Worm (Caenorhabditis elegans) whole organism, early embryonic: ENCODE measurements around the gene eyg-1.

Experiments
- B0310.2 ChIP-seq: sonication (generic microtip); optimal IDR thresholded peaks from 2 replicates; lab custom pipeline; 2016; ENCODE audit warnings: mild to moderate bottlenecking, missing genetic modification characterization, missing compliant biosample characterization
- F13C5.2 ChIP-seq: sonication (generic microtip); optimal IDR thresholded peaks from 2 replicates; lab custom pipeline; 2017; ENCODE audit warnings: mild to moderate bottlenecking, missing genetic modification characterization, inconsistent platforms, missing compliant biosample characterization
- aly-1 ChIP-seq: sonication (generic microtip); optimal IDR thresholded peaks from 2 replicates; lab custom pipeline; 2016; ENCODE audit warnings: missing genetic modification characterization, missing compliant biosample characterization
- ama-1 ChIP-seq: fragments of 150-350 bp; optimal IDR thresholded peaks from 2 replicates; lab custom pipeline; 2014
- ceh-13 ChIP-seq: fragments of 200-800 bp; sonication (Bioruptor generic); optimal IDR thresholded peaks from 2 replicates; lab custom pipeline; 2018; ENCODE audit warnings: mild to moderate bottlenecking, missing genetic modification characterization, missing compliant biosample characterization
- ceh-36 ChIP-seq: sonication (generic microtip); optimal IDR thresholded peaks from 2 replicates; lab custom pipeline; 2016; ENCODE audit warnings: missing genetic modification characterization, inconsistent platforms, missing compliant biosample characterization
- ets-7 ChIP-seq: sonication (generic microtip); optimal IDR thresholded peaks from 2 replicates; lab custom pipeline; 2016; ENCODE audit warnings: missing genotype, missing genetic modification characterization, missing compliant biosample characterization
- flt-1 ChIP-seq: fragments of 200-800 bp; sonication (Bioruptor generic); IDR thresholded peaks from 2 replicates; pipeline ENCODE4 v1.3.6; 2022; ENCODE audit warnings: missing genetic modification characterization, missing compliant biosample characterization
- hmbx-1 ChIP-seq: sonication (generic microtip); optimal IDR thresholded peaks from 2 replicates; lab custom pipeline; 2016; ENCODE audit warnings: mild to moderate bottlenecking, missing genetic modification characterization, missing compliant biosample characterization
- hmg-4 ChIP-seq: fragments of 200-800 bp; sonication (Bioruptor generic); optimal IDR thresholded peaks from 2 replicates; lab custom pipeline; 2018; ENCODE audit warnings: mild to moderate bottlenecking, missing genetic modification characterization, missing compliant biosample characterization
- hnd-1 ChIP-seq: sonication (generic microtip); optimal IDR thresholded peaks from 2 replicates; lab custom pipeline; 2016; ENCODE audit warnings: missing genetic modification characterization, missing compliant biosample characterization
- pes-1 ChIP-seq: fragments of 200-800 bp; sonication (Bioruptor generic); IDR thresholded peaks from 2 replicates; pipeline ENCODE4 v1.3.6; 2022; ENCODE audit warnings: missing genetic modification reagents, missing genetic modification characterization, missing compliant biosample characterization
- scrt-1 ChIP-seq: fragments of 200-800 bp; sonication (Bioruptor generic); IDR thresholded peaks from 2 replicates; pipeline ENCODE4 v1.3.6; 2022; ENCODE audit warnings: missing genetic modification characterization, missing compliant biosample characterization
- sea-1 ChIP-seq: fragments of 200-800 bp; sonication (Bioruptor generic); conservative IDR thresholded peaks from 2 replicates; pipeline ENCODE4 v1.3.6; 2022; ENCODE audit warnings: missing genetic modification characterization, missing compliant biosample characterization
- tbx-11 ChIP-seq: fragments of 200-800 bp; sonication (Bioruptor generic); IDR thresholded peaks from 2 replicates; pipeline ENCODE4 v1.3.6; 2022; ENCODE audit warnings: missing genetic modification characterization, missing compliant biosample characterization
- tbx-37 ChIP-seq: fragments of 200-800 bp; sonication (Bioruptor generic); conservative IDR thresholded peaks from 2 replicates; pipeline ENCODE4 v1.3.6; 2022; ENCODE audit warnings: missing genetic modification reagents, missing genetic modification characterization, missing compliant biosample characterization
- tra-4 ChIP-seq: sonication (generic microtip); optimal IDR thresholded peaks from 2 replicates; lab custom pipeline; 2017; ENCODE audit warnings: missing genetic modification characterization, missing compliant biosample characterization

eyg-1 gene

DNA sequence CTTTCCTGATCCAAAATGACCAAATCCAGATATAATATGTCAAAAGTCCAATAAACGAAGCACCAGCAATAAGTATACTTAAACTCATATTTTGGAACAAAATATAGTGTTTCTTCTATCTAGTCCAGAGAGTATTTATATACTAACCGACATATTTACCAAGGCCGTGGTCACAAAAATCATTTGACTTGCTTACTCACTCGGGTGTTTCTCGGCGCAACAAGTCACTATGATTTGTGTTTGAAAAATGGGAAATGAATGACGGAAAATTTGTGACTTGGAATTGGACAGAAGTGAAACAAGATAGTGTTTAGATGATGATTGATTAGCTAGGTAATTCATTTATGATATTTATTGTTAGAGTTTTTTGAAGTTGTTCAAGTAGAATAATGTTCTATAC is 27.5 kb downstream of the eyg-1 start, which contains the start of gene cyp-13A5:
cyp-13A5 (minus strand) TSS at position 112 of the 400 bp plus-strand sequence.
- TF ChIP-seq ceh-36 (tag; lab: Kevin White, UChicago): no peak

DNA sequence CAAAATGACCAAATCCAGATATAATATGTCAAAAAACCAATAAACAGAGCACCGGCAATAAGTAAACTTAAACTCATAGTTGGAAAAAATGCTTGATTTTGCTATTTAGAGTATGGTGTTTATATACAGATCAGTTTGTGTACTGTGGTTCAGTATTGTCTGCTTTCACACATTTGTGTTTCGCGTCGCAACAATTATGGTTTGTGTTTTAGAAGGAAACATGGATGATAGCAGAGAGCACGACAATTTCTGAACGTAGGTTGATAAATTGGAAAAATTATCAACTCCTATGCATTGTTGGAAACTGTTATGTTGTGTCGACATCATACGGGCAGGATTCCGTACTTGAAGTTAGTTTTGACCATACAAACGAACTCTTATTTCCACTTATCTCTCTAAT is 30.1 kb downstream of the eyg-1 start, which contains the start of gene cyp-13A4:
cyp-13A4 (minus strand) TSS at position 77 of the 400 bp plus-strand sequence.
- no peak for TF ChIP-seq B0310.2
- TF ChIP-seq hnd-1 (tag; lab: Kevin White, UChicago): no peak
- TF ChIP-seq ceh-36 (tag; lab: Kevin White, UChicago): no peak
- TF ChIP-seq F13C5.2: no peak
- TF ChIP-seq hmbx-1 (tag; lab: Kevin White, UChicago): no peak
- no peak for TF ChIP-seq tbx-37 (GFP tag; lab: Robert Waterston, UW)
- TF ChIP-seq hmg-4: no peak
- no peak for TF ChIP-seq flt-1
- no peak for TF ChIP-seq ama-1 (lab: Kevin White, UChicago)
- no peak for TF ChIP-seq aly-1 (tag; lab: Kevin White, UChicago)
- no peak for TF ChIP-seq tbx-11 (GFP tag; lab: Robert Waterston, UW)

DNA sequence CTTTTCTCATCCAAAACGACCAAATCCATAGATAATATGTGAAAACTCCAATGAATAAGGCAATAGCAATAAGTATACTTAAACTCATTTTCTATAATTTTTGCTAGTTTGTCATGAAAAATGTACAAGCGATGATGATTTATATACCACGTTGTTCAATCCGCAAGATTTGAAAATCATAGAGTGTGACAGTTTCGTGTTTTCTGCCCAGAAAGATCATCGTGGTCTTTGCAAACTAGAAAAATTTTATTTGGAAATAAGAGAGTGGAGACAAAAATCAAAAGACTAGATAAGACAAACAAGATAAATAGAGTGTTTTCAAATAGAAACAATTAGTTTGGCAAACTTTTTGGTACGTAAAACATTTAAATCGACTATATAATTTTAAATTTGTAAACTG is 34.6 kb downstream of the eyg-1 start, which contains the start of gene cyp-13A3:
cyp-13A3 (minus strand) TSS at position 101 of the 400 bp plus-strand sequence.
- TF ChIP-seq sea-1 (no peak), hnd-1 (tag; lab: Kevin White, UChicago) (no peak), tbx-11 (GFP tag; lab: Robert Waterston, UW) (no peak), scrt-1 (no peak), hmg-4 (no peak), F13C5.2 (no peak), ceh-13 (GFP tag; lab: Kevin White, UChicago) (no peak), ama-1 (lab: Kevin White, UChicago) (no peak), tbx-37 (GFP tag; lab: Robert Waterston, UW) (no peak), B0310.2 (no peak), ets-7 (tag; lab: Kevin White, UChicago) (no peak), aly-1 (tag; lab: Kevin White, UChicago) (no peak), hmbx-1 (tag; lab: Kevin White, UChicago) (no peak), flt-1 (no peak)

- TF ChIP-seq ama-1 (lab: Kevin White, UChicago) (no peak), ceh-36 (tag; lab: Kevin White, UChicago) (no peak), hmg-4 (no peak), tbx-37 (GFP tag; lab: Robert Waterston, UW) (no peak), tbx-11 (GFP tag; lab: Robert Waterston, UW) (no peak), pes-1 (GFP tag; lab: Robert Waterston, UW) (no peak), B0310.2 (no peak), aly-1 (tag; lab: Kevin White, UChicago) (no peak)
Observed at ce11 chrII:9791185-9791584, 36.6 kb downstream of the eyg-1 start.

ce11 chrII:9787395-9788152 is 40.2 kb downstream of the eyg-1 start, which contains the start of gene cyp-13A2:
cyp-13A2 (minus strand) TSS chrII:9787629.
- TF ChIP-seq ets-7 (tag; lab: Kevin White, UChicago): no peak
- TF ChIP-seq pes-1 (GFP tag; lab: Robert Waterston, UW): no peak

DNA sequence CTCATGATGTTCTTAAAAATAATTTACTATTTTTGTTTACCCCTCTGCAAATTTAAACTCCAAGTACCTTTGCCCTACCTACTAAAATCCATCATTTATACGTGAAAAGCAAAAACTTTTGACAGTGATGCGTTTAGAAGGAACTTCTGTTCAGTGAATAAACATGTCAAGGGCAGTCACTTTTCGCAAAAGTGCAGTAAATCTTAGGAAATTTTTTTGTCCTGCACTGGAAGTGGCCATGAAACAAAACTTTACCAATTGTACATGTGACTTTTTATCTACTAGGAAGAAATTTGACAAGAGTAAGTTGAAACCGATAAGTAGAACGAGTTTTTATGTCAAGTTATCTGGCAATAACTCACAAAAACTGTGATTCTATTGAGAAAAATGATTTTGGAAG is 41.5 kb downstream of the eyg-1 start:
- TF ChIP-seq aly-1 (tag; lab: Kevin White, UChicago) (no peak), tbx-37 (GFP tag; lab: Robert Waterston, UW) (no peak), ceh-13 (GFP tag; lab: Kevin White, UChicago) (no peak), B0310.2 (no peak), scrt-1 (no peak), tra-4 (tag; lab: Kevin White, UChicago) (no peak), flt-1 (no peak)

DNA sequence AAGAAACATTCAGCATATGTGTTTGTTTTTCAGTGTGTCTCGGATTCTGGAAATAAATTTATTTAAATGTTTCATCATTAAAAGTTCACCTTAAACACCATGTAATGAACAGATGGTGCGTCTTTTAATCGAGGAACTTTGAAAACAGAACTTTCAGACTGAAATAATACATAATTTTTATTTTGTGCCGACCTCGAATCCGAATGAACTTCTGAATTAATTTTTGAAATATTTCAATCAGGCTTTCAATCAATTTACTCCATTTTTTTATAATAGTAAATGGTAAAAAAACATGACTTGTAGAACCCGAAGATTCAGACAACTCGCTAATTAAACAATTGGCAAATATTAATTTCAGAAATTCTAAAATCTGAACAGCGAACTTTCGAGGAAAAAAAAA is 45.4 kb downstream of the eyg-1 start, which contains the start of gene T10B9.14:
T10B9.14 (minus strand) TSS at position 101 of the 400 bp plus-strand sequence.
- TF ChIP-seq ceh-36 (tag; lab: Kevin White, UChicago) (no peak), flt-1 (no peak), scrt-1 (no peak), tbx-37 (GFP tag; lab: Robert Waterston, UW) (no peak), ets-7 (tag; lab: Kevin White, UChicago) (no peak), pes-1 (GFP tag; lab: Robert Waterston, UW) (no peak), tbx-11 (GFP tag; lab: Robert Waterston, UW) (no peak), aly-1 (tag; lab: Kevin White, UChicago) (no peak), hnd-1 (tag; lab: Kevin White, UChicago) (no peak), hmg-4 (no peak), ceh-13 (GFP tag; lab: Kevin White, UChicago) (no peak), hmbx-1 (tag; lab: Kevin White, UChicago) (no peak), tra-4 (tag; lab: Kevin White, UChicago) (no peak), sea-1 (no peak), B0310.2 (no peak), ama-1 (lab: Kevin White, UChicago) (no peak)

DNA sequence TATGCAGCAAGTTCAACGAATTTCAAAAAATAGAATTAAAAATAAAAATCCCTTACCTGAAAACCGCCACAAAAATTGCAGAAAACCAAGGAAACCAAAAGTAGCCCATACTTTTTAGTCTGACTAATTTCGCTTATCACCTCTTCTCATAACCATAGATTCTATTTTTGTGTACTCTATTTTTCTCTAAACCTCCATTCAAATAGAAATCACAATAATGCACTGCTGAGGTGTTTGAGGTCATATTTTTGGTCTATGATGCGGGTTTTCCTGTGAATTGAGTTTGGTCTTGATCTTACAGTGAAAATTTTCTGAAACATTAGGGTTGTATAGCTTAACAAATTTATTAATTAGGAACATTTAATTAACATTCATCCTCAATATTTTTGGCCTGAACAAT is 45.9 kb downstream of the eyg-1 start, which contains the start of gene cyp-13A1:
cyp-13A1 (minus strand) TSS at position 156 of the 400 bp plus-strand sequence.
- no peak for TF ChIP-seq F13C5.2
- TF ChIP-seq hmbx-1 (tag; lab: Kevin White, UChicago): no peak
- no peak for TF ChIP-seq ceh-36 (tag; lab: Kevin White, UChicago)
- TF ChIP-seq hnd-1 (tag; lab: Kevin White, UChicago): no peak
- no peak for TF ChIP-seq scrt-1
- no peak for TF ChIP-seq pes-1 (GFP tag; lab: Robert Waterston, UW)
- no peak for TF ChIP-seq tbx-11 (GFP tag; lab: Robert Waterston, UW)
- no peak for TF ChIP-seq ceh-13 (GFP tag; lab: Kevin White, UChicago)
- no peak for TF ChIP-seq aly-1 (tag; lab: Kevin White, UChicago)
- TF ChIP-seq ama-1 (lab: Kevin White, UChicago): no peak
- TF ChIP-seq tbx-37 (GFP tag; lab: Robert Waterston, UW): no peak
- TF ChIP-seq tra-4 (tag; lab: Kevin White, UChicago): no peak
- TF ChIP-seq flt-1: no peak
- no peak for TF ChIP-seq ets-7 (tag; lab: Kevin White, UChicago)
- TF ChIP-seq sea-1: no peak
- TF ChIP-seq hmg-4: no peak
- TF ChIP-seq B0310.2: no peak
